Fruit fly (Drosophila melanogaster) whole organism, embryonic: Measurements from ENCODE around the gene CG10730.

Source experiments
- ATbp ChIP-seq: fragments of 200-800 bp; sonication (Bioruptor generic); optimal IDR thresholded peaks from 2 replicates; lab custom pipeline; 2017; ENCODE audit warnings: missing biosample characterization, mild to moderate bottlenecking, missing genetic modification characterization, missing genetic modification reagents
- Ada2b ChIP-seq: fragments of 200-800 bp; sonication (Bioruptor generic); IDR thresholded peaks from 2 replicates; pipeline ENCODE4 v1.3.6; 2022; ENCODE audit warnings: missing biosample characterization, missing genetic modification characterization
- Antp ChIP-seq: fragments of 200-800 bp; sonication (Bioruptor generic); optimal IDR thresholded peaks from 3 replicates; lab custom pipeline; 2016; ENCODE audit warnings: missing biosample characterization, missing genetic modification characterization
- Asciz ChIP-seq: fragments of 200-800 bp; sonication (Bioruptor generic); optimal IDR thresholded peaks from 2 replicates; lab custom pipeline; 2017; ENCODE audit warnings: missing biosample characterization, mild to moderate bottlenecking, missing genetic modification characterization, missing genetic modification reagents
- CG10274 ChIP-seq: fragments of 200-800 bp; sonication (Bioruptor generic); optimal IDR thresholded peaks from 3 replicates; lab custom pipeline; 2017; ENCODE audit warnings: missing biosample characterization, mild to moderate bottlenecking, missing genetic modification characterization
- CG10979 ChIP-seq: fragments of 200-800 bp; sonication (Bioruptor generic); optimal IDR thresholded peaks from 2 replicates; lab custom pipeline; 2018; ENCODE audit warnings: missing biosample characterization, mild to moderate bottlenecking, missing genetic modification characterization, moderate library complexity
- CG11247 ChIP-seq: fragments of 200-800 bp; sonication (Bioruptor generic); IDR thresholded peaks from 2 replicates; pipeline ENCODE4 v1.3.6; 2022; ENCODE audit warnings: missing biosample characterization, missing genetic modification characterization
- CG13296 ChIP-seq: fragments of 200-800 bp; sonication (Bioruptor generic); optimal IDR thresholded peaks from 3 replicates; lab custom pipeline; 2018; ENCODE audit warnings: missing biosample characterization, mild to moderate bottlenecking, missing genetic modification characterization
- CG15601 ChIP-seq: fragments of 200-800 bp; sonication (Bioruptor generic); optimal IDR thresholded peaks from 3 replicates; lab custom pipeline; 2019; ENCODE audit warnings: missing biosample characterization, mild to moderate bottlenecking, missing genetic modification characterization, moderate library complexity
- CG16815 ChIP-seq: fragments of 200-800 bp; sonication (Bioruptor generic); optimal IDR thresholded peaks from 3 replicates; lab custom pipeline; 2017; ENCODE audit warnings: missing biosample characterization, mild to moderate bottlenecking, missing genetic modification characterization
- CG17802 ChIP-seq: fragments of 200-800 bp; sonication (Bioruptor generic); optimal IDR thresholded peaks from 2 replicates; lab custom pipeline; 2018; ENCODE audit warnings: missing biosample characterization, mild to moderate bottlenecking, missing genetic modification characterization, moderate library complexity
- CG17829 ChIP-seq: fragments of 200-800 bp; optimal IDR thresholded peaks from 2 replicates; lab custom pipeline; 2019; ENCODE audit warnings: missing biosample characterization, mild to moderate bottlenecking, missing genetic modification characterization, moderate library complexity
- CG1792 ChIP-seq: fragments of 200-800 bp; sonication (Bioruptor generic); optimal IDR thresholded peaks from 2 replicates; lab custom pipeline; 2016; ENCODE audit warnings: missing biosample characterization, missing genetic modification characterization
- CG18011 ChIP-seq: fragments of 200-800 bp; sonication (Bioruptor generic); optimal IDR thresholded peaks from 2 replicates; lab custom pipeline; 2017; ENCODE audit warnings: missing biosample characterization, missing genetic modification characterization, mild to moderate bottlenecking, moderate library complexity, missing genotype
- CG6254 ChIP-seq: fragments of 200-800 bp; sonication (Bioruptor generic); optimal IDR thresholded peaks from 3 replicates; lab custom pipeline; 2017; ENCODE audit warnings: mild to moderate bottlenecking, missing biosample characterization, missing genetic modification reagents, missing genetic modification characterization
- CG7928 ChIP-seq: fragments of 200-800 bp; sonication (Bioruptor generic); optimal IDR thresholded peaks from 2 replicates; lab custom pipeline; 2017; ENCODE audit warnings: missing biosample characterization, mild to moderate bottlenecking, missing genetic modification characterization
- CG7987 ChIP-seq: fragments of 200-800 bp; sonication (Bioruptor generic); optimal IDR thresholded peaks from 2 replicates; lab custom pipeline; 2018; ENCODE audit warnings: missing biosample characterization, mild to moderate bottlenecking, missing genetic modification characterization, moderate library complexity
- CG8359 ChIP-seq: fragments of 200-800 bp; sonication (Bioruptor generic); optimal IDR thresholded peaks from 2 replicates; lab custom pipeline; 2017; ENCODE audit warnings: missing biosample characterization, mild to moderate bottlenecking, missing genetic modification characterization, borderline replicate concordance
- CG8478 ChIP-seq: fragments of >200 bp; optimal IDR thresholded peaks from 2 replicates; lab custom pipeline; 2018
- Chrac-16 ChIP-seq: fragments of 200-800 bp; sonication (Bioruptor generic); optimal IDR thresholded peaks from 3 replicates; lab custom pipeline; 2016; ENCODE audit warnings: missing biosample characterization, missing genetic modification characterization
- CrebB ChIP-seq: fragments of 200-800 bp; sonication (Bioruptor generic); optimal IDR thresholded peaks from 3 replicates; lab custom pipeline; 2018; ENCODE audit warnings: missing biosample characterization, mild to moderate bottlenecking, missing genetic modification characterization
- Dip2 ChIP-seq: fragments of 200-800 bp; sonication (Bioruptor generic); IDR thresholded peaks from 2 replicates; pipeline ENCODE4 v1.3.6; 2022; ENCODE audit warnings: missing biosample characterization, missing genetic modification characterization
- Elba2 ChIP-seq: fragments of 200-800 bp; sonication (Bioruptor generic); optimal IDR thresholded peaks from 3 replicates; lab custom pipeline; 2016; ENCODE audit warnings: missing biosample characterization, missing genetic modification characterization
- Hey ChIP-seq: fragments of 200-800 bp; sonication (Bioruptor generic); optimal IDR thresholded peaks from 3 replicates; lab custom pipeline; 2018; ENCODE audit warnings: missing biosample characterization, mild to moderate bottlenecking, missing genetic modification characterization
- Hr3 ChIP-seq: fragments of 200-800 bp; sonication (Bioruptor generic); optimal IDR thresholded peaks from 3 replicates; lab custom pipeline; 2016; ENCODE audit warnings: missing biosample characterization, missing genetic modification characterization
- Jarid2 ChIP-seq: fragments of 200-800 bp; sonication (Bioruptor generic); optimal IDR thresholded peaks from 3 replicates; lab custom pipeline; 2017; ENCODE audit warnings: mild to moderate bottlenecking, missing biosample characterization, missing genetic modification reagents, missing genetic modification characterization
- Myb ChIP-seq: fragments of 200-800 bp; sonication (Bioruptor generic); optimal IDR thresholded peaks from 2 replicates; lab custom pipeline; 2016; ENCODE audit warnings: missing biosample characterization, missing genetic modification characterization
- Oli ChIP-seq: fragments of 200-800 bp; sonication (Bioruptor generic); optimal IDR thresholded peaks from 2 replicates; lab custom pipeline; 2018; ENCODE audit warnings: missing biosample characterization, mild to moderate bottlenecking, missing genetic modification characterization, moderate library complexity
- Opbp ChIP-seq: fragments of 200-800 bp; sonication (Bioruptor generic); IDR thresholded peaks from 3 replicates; pipeline ENCODE4 v1.3.6; 2022; ENCODE audit warnings: missing biosample characterization, missing genetic modification characterization; ENCODE audit not compliant: partially characterized antibody
- Sin3A ChIP-seq: fragments of >200 bp; optimal IDR thresholded peaks from 2 replicates; lab custom pipeline; 2018
- Ssrp ChIP-seq: fragments of 200-800 bp; sonication (Bioruptor generic); optimal IDR thresholded peaks from 2 replicates; lab custom pipeline; 2018; ENCODE audit warnings: missing biosample characterization, mild to moderate bottlenecking, missing genetic modification characterization, moderate library complexity
- TFAM ChIP-seq: fragments of 200-800 bp; sonication (Bioruptor generic); optimal IDR thresholded peaks from 2 replicates; lab custom pipeline; 2017; ENCODE audit warnings: missing biosample characterization, missing genetic modification characterization, inconsistent platforms
- Tbp ChIP-seq: fragments of >200 bp; optimal IDR thresholded peaks from 2 replicates; lab custom pipeline; 2018; ENCODE audit warnings: missing biosample characterization, missing genetic modification characterization
- Xrp1 ChIP-seq: fragments of 200-800 bp; sonication (Bioruptor generic); IDR thresholded peaks from 2 replicates; pipeline ENCODE4 v1.3.6; 2022; ENCODE audit warnings: missing biosample characterization, missing genetic modification characterization
- al ChIP-seq: fragments of 200-800 bp; sonication (Bioruptor generic); IDR thresholded peaks from 2 replicates; pipeline ENCODE4 v1.3.6; 2022; ENCODE audit warnings: missing biosample characterization, missing genetic modification characterization
- crol ChIP-seq: fragments of 200-800 bp; sonication (Bioruptor generic); IDR thresholded peaks from 2 replicates; pipeline ENCODE4 v1.3.6; 2022; ENCODE audit warnings: missing biosample characterization, missing genetic modification characterization
- emc ChIP-seq: fragments of 200-800 bp; sonication (Bioruptor generic); optimal IDR thresholded peaks from 2 replicates; lab custom pipeline; 2016; ENCODE audit warnings: missing biosample characterization, missing genetic modification characterization
- esg ChIP-seq: fragments of 200-800 bp; sonication (Bioruptor generic); conservative IDR thresholded peaks from 2 replicates; pipeline ENCODE4 v1.3.6; 2022; ENCODE audit warnings: missing biosample characterization, missing genetic modification characterization
- gt ChIP-seq: fragments of 200-800 bp; sonication (Bioruptor generic); IDR thresholded peaks from 2 replicates; pipeline ENCODE4 v1.3.6; 2022; ENCODE audit warnings: missing biosample characterization, missing genetic modification characterization
- hth ChIP-seq: fragments of >200 bp; optimal IDR thresholded peaks from 2 replicates; lab custom pipeline; 2017; ENCODE audit warnings: inconsistent platforms
- lab ChIP-seq: fragments of 200-800 bp; sonication (Bioruptor generic); optimal IDR thresholded peaks from 3 replicates; lab custom pipeline; 2017; ENCODE audit warnings: missing biosample characterization, missing genetic modification characterization, mild to moderate bottlenecking, moderate library complexity, missing genetic modification reagents
- luna ChIP-seq: fragments of 200-800 bp; sonication (Bioruptor generic); optimal IDR thresholded peaks from 2 replicates; lab custom pipeline; 2016; ENCODE audit warnings: missing biosample characterization, missing genetic modification characterization
- maf-S ChIP-seq: fragments of 200-800 bp; sonication (Bioruptor generic); optimal IDR thresholded peaks from 2 replicates; lab custom pipeline; 2016; ENCODE audit warnings: missing biosample characterization, missing genetic modification characterization
- peb ChIP-seq: fragments of 200-800 bp; sonication (Bioruptor generic); IDR thresholded peaks from 2 replicates; pipeline ENCODE4 v1.3.6; 2022; ENCODE audit warnings: missing biosample characterization, missing genetic modification characterization
- run ChIP-seq: fragments of 200-800 bp; sonication (Bioruptor generic); optimal IDR thresholded peaks from 3 replicates; lab custom pipeline; 2018; ENCODE audit warnings: missing biosample characterization, mild to moderate bottlenecking, missing genetic modification characterization
- sc ChIP-seq, 3 experiments: fragments of >200 bp in 2 of 3; fragments of 200-800 bp in 1 of 3; sonication (Bioruptor generic) in 1 of 3; optimal IDR thresholded peaks; 2 replicates in 2 of 3; 3 replicates in 1 of 3; lab custom pipeline; 2017; ENCODE audit warnings: mild to moderate bottlenecking in 1 of 3, missing biosample characterization in 1 of 3, missing genetic modification characterization in 1 of 3, missing genetic modification reagents in 1 of 3
- schlank ChIP-seq: fragments of 200-800 bp; sonication (Bioruptor generic); optimal IDR thresholded peaks from 2 replicates; lab custom pipeline; 2018; ENCODE audit warnings: missing biosample characterization, mild to moderate bottlenecking, missing genetic modification characterization
- slou ChIP-seq: fragments of 200-800 bp; sonication (Bioruptor generic); optimal IDR thresholded peaks from 3 replicates; lab custom pipeline; 2016; ENCODE audit warnings: missing biosample characterization, missing genetic modification characterization
- tx ChIP-seq: fragments of 200-800 bp; sonication (Bioruptor generic); optimal IDR thresholded peaks from 2 replicates; lab custom pipeline; 2016; ENCODE audit warnings: missing biosample characterization, missing genetic modification characterization
- zen ChIP-seq: fragments of 200-800 bp; sonication (Bioruptor generic); optimal IDR thresholded peaks from 3 replicates; lab custom pipeline; 2018; ENCODE audit warnings: missing biosample characterization, mild to moderate bottlenecking, missing genetic modification characterization, moderate library complexity

CG10730 gene

dm6 chr2L:20061018-20061657, 10.9 kb downstream of the CG10730 start, which contains the start of the genes barr and lok (continued):
- peak; percentile 23; the same call in 1 of the 2 replicates for TF ChIP-seq Xrp1
- no peak for TF ChIP-seq CG11247 (GFP tag; lab: Robert Waterston, UW)
- no peak for TF ChIP-seq schlank (tag; lab: Kevin White, UChicago)
- no peak for TF ChIP-seq CG8359 (GFP tag; lab: Kevin White, UChicago)
- no peak for TF ChIP-seq Hey
- TF ChIP-seq run (tag; lab: Kevin White, UChicago): no peak
- peak; percentile 56 for TF ChIP-seq Chrac-16 (GFP tag; lab: Kevin White, UChicago)
- peak; percentile 77 for TF ChIP-seq slou (GFP tag; lab: Kevin White, UChicago)
- no peak for TF ChIP-seq TFAM (GFP tag; lab: Kevin White, UChicago)
- TF ChIP-seq maf-S (GFP tag; lab: Kevin White, UChicago): no peak
- no peak for TF ChIP-seq ATbp
- 0 out of 2 replicates have a peak, but pooled peaks have one; percentile 25 for TF ChIP-seq Ada2b (GFP tag; lab: Robert Waterston, UW)
- peak; percentile 30 for TF ChIP-seq CG15601 (tag; lab: Kevin White, UChicago)
- TF ChIP-seq CrebB: no peak
- peak; percentile 17 for TF ChIP-seq CG10979 (tag; lab: Kevin White, UChicago)
- peak; percentile 31 for TF ChIP-seq CG17829 (tag; lab: Kevin White, UChicago)
- peak; percentile 36 for TF ChIP-seq tx (GFP tag; lab: Kevin White, UChicago)
- no peak for TF ChIP-seq sc (optimal IDR thresholded peaks at IDR 0.05; lab: Kevin White, UChicago)
- TF ChIP-seq sc (GFP tag; optimal IDR thresholded peaks at IDR 0.05; lab: Kevin White, UChicago): peak; percentile 23
- no peak for TF ChIP-seq hth (lab: Kevin White, UChicago)
- no peak for TF ChIP-seq Asciz (GFP tag; lab: Kevin White, UChicago)
- TF ChIP-seq peb (GFP tag; lab: Robert Waterston, UW): no peak
- no peak for TF ChIP-seq CG13296 (GFP tag; lab: Kevin White, UChicago)
- peak; percentile 61 for TF ChIP-seq CG16815
- TF ChIP-seq CG17802 (tag; lab: Kevin White, UChicago): peak; percentile 3
- TF ChIP-seq CG6254 (GFP tag; lab: Kevin White, UChicago): no peak
- no peak for TF ChIP-seq Tbp (GFP tag; lab: Kevin White, UChicago)
- TF ChIP-seq emc (GFP tag; lab: Kevin White, UChicago): no peak
- TF ChIP-seq luna (GFP tag; lab: Kevin White, UChicago): no peak
- TF ChIP-seq CG1792 (GFP tag; lab: Kevin White, UChicago): no peak
- no peak for TF ChIP-seq crol (GFP tag; lab: Robert Waterston, UW)
- peak; percentile 49 for TF ChIP-seq Ssrp (tag; lab: Kevin White, UChicago)
- no peak for TF ChIP-seq gt (GFP tag; lab: Robert Waterston, UW)
- no peak for TF ChIP-seq Opbp (GFP tag; lab: Robert Waterston, UW)
- TF ChIP-seq Elba2 (GFP tag; lab: Kevin White, UChicago): no peak
- peak; percentile 94 for TF ChIP-seq Myb (GFP tag; lab: Kevin White, UChicago)
- TF ChIP-seq CG10274: no peak
- peak; percentile 25 for TF ChIP-seq zen (tag; lab: Kevin White, UChicago)
- TF ChIP-seq CG18011 (GFP tag; lab: Kevin White, UChicago): peak; percentile 15
- TF ChIP-seq Dip2 (GFP tag; lab: Robert Waterston, UW): no peak
- peak; percentile 46 for TF ChIP-seq Oli (tag; lab: Kevin White, UChicago)
- TF ChIP-seq Hr3 (GFP tag; lab: Kevin White, UChicago): peak; percentile 66
- TF ChIP-seq esg (GFP tag; lab: Robert Waterston, UW): 0 out of 2 replicates have a peak, but pooled peaks have one; percentile 17
- TF ChIP-seq Antp: peak; percentile 44
- TF ChIP-seq lab (GFP tag; lab: Kevin White, UChicago): no peak
- peak; percentile 99 for TF ChIP-seq CG7928 (GFP tag; lab: Kevin White, UChicago)
- TF ChIP-seq CG7987: no peak
- 0 out of 2 replicates have a peak, but pooled peaks have one; percentile 11 for TF ChIP-seq al
- TF ChIP-seq Sin3A (lab: Kevin White, UChicago): peak; percentile 76
- TF ChIP-seq Jarid2 (GFP tag; lab: Kevin White, UChicago): no peak
- no peak for TF ChIP-seq CG8478 (lab: Kevin White, UChicago)
